Worm (Caenorhabditis elegans): ENCODE results near the gene ift-81.

ce11 chrX:5335368-5335767 lies 37.0 kb downstream of the ift-81 start, which contains the start of gene C26B9.6:
- TF ChIP-seq dmd-9 (GFP tag; IDR thresholded peaks at IDR 0.05) = no peak
- TF ChIP-seq nhr-77 (tag; optimal IDR thresholded peaks at IDR 0.05) = no peak
- no peak for TF ChIP-seq mep-1 (tag; optimal IDR thresholded peaks at IDR 0.05)
- no peak for TF ChIP-seq zag-1 (tag; optimal IDR thresholded peaks at IDR 0.05)
- TF ChIP-seq daf-12 (tag; optimal IDR thresholded peaks at IDR 0.05) = no peak
- TF ChIP-seq snpc-1.2 (GFP tag; IDR thresholded peaks at IDR 0.05) = no peak
- no peak for TF ChIP-seq vab-7 (GFP tag; IDR thresholded peaks at IDR 0.05)
- TF ChIP-seq lsy-2 (tag; optimal IDR thresholded peaks at IDR 0.05) = no peak
- no peak for TF ChIP-seq nhr-237 (tag; optimal IDR thresholded peaks at IDR 0.05)
- TF ChIP-seq nhr-76 (tag; optimal IDR thresholded peaks at IDR 0.05) = no peak
- no peak for TF ChIP-seq ztf-11 (tag; optimal IDR thresholded peaks at IDR 0.05)
- TF ChIP-seq ama-1 (optimal IDR thresholded peaks at IDR 0.05) = no peak
- TF ChIP-seq F49E8.2 (tag; optimal IDR thresholded peaks at IDR 0.05; ENCODE audit: borderline replicate concordance) = no peak

All from whole organism, L4 larva.